Fruit fly (Drosophila melanogaster) whole organism, embryonic: Measurements from ENCODE around the gene P58IPK.

Experiments
- BEAF-32 ChIP-seq: fragments of 200-800 bp; sonication (Bioruptor generic); optimal IDR thresholded peaks from 3 replicates; lab custom pipeline; 2017; ENCODE audit warnings: missing biosample characterization, missing genetic modification characterization, mild to moderate bottlenecking, moderate library complexity, missing genetic modification reagents
- Bdp1 ChIP-seq: fragments of 200-800 bp; sonication (Bioruptor generic); optimal IDR thresholded peaks from 3 replicates; lab custom pipeline; 2016; ENCODE audit warnings: missing biosample characterization, missing genetic modification characterization
- CG10209 ChIP-seq: fragments of 200-800 bp; sonication (Bioruptor generic); optimal IDR thresholded peaks from 3 replicates; lab custom pipeline; 2017; ENCODE audit warnings: missing biosample characterization, mild to moderate bottlenecking, missing genetic modification characterization, missing genetic modification reagents
- CG10654 ChIP-seq: fragments of 200-800 bp; sonication (Bioruptor generic); optimal IDR thresholded peaks from 2 replicates; lab custom pipeline; 2016; ENCODE audit warnings: missing biosample characterization, missing genetic modification characterization
- CG11456 ChIP-seq: fragments of 200-800 bp; sonication (Bioruptor generic); IDR thresholded peaks from 3 replicates; pipeline ENCODE4 v1.3.6; 2022; ENCODE audit warnings: missing biosample characterization, missing genetic modification characterization
- CG14710 ChIP-seq: fragments of 200-800 bp; sonication (Bioruptor generic); optimal IDR thresholded peaks from 3 replicates; lab custom pipeline; 2019; ENCODE audit warnings: missing biosample characterization, mild to moderate bottlenecking, missing genetic modification characterization, moderate library complexity
- CG15601 ChIP-seq: fragments of 200-800 bp; sonication (Bioruptor generic); optimal IDR thresholded peaks from 3 replicates; lab custom pipeline; 2019; ENCODE audit warnings: missing biosample characterization, mild to moderate bottlenecking, missing genetic modification characterization, moderate library complexity
- CG16813 ChIP-seq: fragments of 200-800 bp; sonication (Bioruptor generic); IDR thresholded peaks from 3 replicates; pipeline ENCODE4 v1.3.6; 2022; ENCODE audit warnings: missing biosample characterization, missing genetic modification characterization; ENCODE audit not compliant: partially characterized antibody
- CG17361 ChIP-seq: fragments of 200-800 bp; sonication (Bioruptor generic); IDR thresholded peaks from 3 replicates; pipeline ENCODE4 v1.3.6; 2022; ENCODE audit warnings: missing biosample characterization, missing genetic modification characterization
- CG18619 ChIP-seq: fragments of 200-800 bp; sonication (Bioruptor generic); optimal IDR thresholded peaks from 3 replicates; lab custom pipeline; 2017; ENCODE audit warnings: missing biosample characterization, mild to moderate bottlenecking, missing genetic modification characterization
- CG2678 ChIP-seq: fragments of 200-800 bp; sonication (Bioruptor generic); optimal IDR thresholded peaks from 3 replicates; lab custom pipeline; 2019; ENCODE audit warnings: missing biosample characterization, mild to moderate bottlenecking, missing genetic modification characterization, moderate library complexity
- CG2712 ChIP-seq: fragments of 200-800 bp; optimal IDR thresholded peaks from 3 replicates; lab custom pipeline; 2019; ENCODE audit warnings: missing biosample characterization, mild to moderate bottlenecking, missing genetic modification characterization, moderate library complexity
- CG3065 ChIP-seq: fragments of 200-800 bp; sonication (Bioruptor generic); optimal IDR thresholded peaks from 2 replicates; lab custom pipeline; 2016; ENCODE audit warnings: missing biosample characterization, missing genetic modification characterization
- CG33213 ChIP-seq: fragments of 200-800 bp; sonication (Bioruptor generic); optimal IDR thresholded peaks from 3 replicates; lab custom pipeline; 2016; ENCODE audit warnings: missing biosample characterization, missing genetic modification characterization
- CG34224 ChIP-seq: fragments of 200-800 bp; sonication (Bioruptor generic); IDR thresholded peaks from 3 replicates; pipeline ENCODE4 v1.3.6; 2022; ENCODE audit warnings: missing biosample characterization, missing genetic modification characterization; ENCODE audit not compliant: partially characterized antibody
- CG4328 ChIP-seq: fragments of 200-800 bp; sonication (Bioruptor generic); optimal IDR thresholded peaks from 3 replicates; lab custom pipeline; 2017; ENCODE audit warnings: missing biosample characterization, missing genetic modification reagents, missing genetic modification characterization
- CG8388 ChIP-seq: fragments of 200-800 bp; sonication (Bioruptor generic); optimal IDR thresholded peaks from 2 replicates; lab custom pipeline; 2019; ENCODE audit warnings: missing biosample characterization, mild to moderate bottlenecking, missing genetic modification characterization, moderate library complexity
- CG9817 ChIP-seq: fragments of 200-800 bp; sonication (Bioruptor generic); optimal IDR thresholded peaks from 2 replicates; lab custom pipeline; 2018; ENCODE audit warnings: missing biosample characterization, mild to moderate bottlenecking, missing genetic modification characterization, moderate library complexity
- CkIIα-i1 ChIP-seq: fragments of 200-800 bp; sonication (Bioruptor generic); IDR thresholded peaks from 2 replicates; pipeline ENCODE4 v1.3.6; 2022; ENCODE audit warnings: missing biosample characterization, missing genetic modification characterization
- D19B ChIP-seq: fragments of 200-800 bp; sonication (Bioruptor generic); optimal IDR thresholded peaks from 2 replicates; lab custom pipeline; 2017; ENCODE audit warnings: missing biosample characterization, mild to moderate bottlenecking, missing genetic modification characterization
- Dbx ChIP-seq: fragments of 200-800 bp; sonication (Bioruptor generic); IDR thresholded peaks from 3 replicates; pipeline ENCODE4 v1.3.6; 2022; ENCODE audit warnings: missing biosample characterization, missing genetic modification characterization
- Dref ChIP-seq: fragments of 200-800 bp; sonication (Bioruptor generic); IDR thresholded peaks from 2 replicates; pipeline ENCODE4 v1.3.6; 2022; ENCODE audit warnings: missing biosample characterization, missing genetic modification characterization
- Hmr ChIP-seq: fragments of 200-800 bp; sonication (Bioruptor generic); optimal IDR thresholded peaks from 3 replicates; lab custom pipeline; 2017; ENCODE audit warnings: mild to moderate bottlenecking, missing biosample characterization, missing genetic modification reagents, missing genetic modification characterization
- Hsf ChIP-seq: fragments of 200-800 bp; sonication (Bioruptor generic); optimal IDR thresholded peaks from 3 replicates; lab custom pipeline; 2016; ENCODE audit warnings: missing biosample characterization, missing genetic modification characterization
- Lpt ChIP-seq: fragments of >200 bp; optimal IDR thresholded peaks from 2 replicates; lab custom pipeline; 2018; ENCODE audit warnings: missing biosample characterization, missing genetic modification characterization
- Max ChIP-seq: fragments of 200-800 bp; sonication (Bioruptor generic); optimal IDR thresholded peaks from 2 replicates; lab custom pipeline; 2016; ENCODE audit warnings: missing biosample characterization, mild to moderate bottlenecking, missing genetic modification characterization
- Sox100B ChIP-seq: fragments of 200-800 bp; sonication (Bioruptor generic); optimal IDR thresholded peaks from 3 replicates; lab custom pipeline; 2018; ENCODE audit warnings: missing biosample characterization, mild to moderate bottlenecking, missing genetic modification characterization
- Usf ChIP-seq: fragments of 200-800 bp; sonication (Bioruptor generic); optimal IDR thresholded peaks from 2 replicates; lab custom pipeline; 2017; ENCODE audit warnings: missing genotype, missing biosample characterization, missing genetic modification characterization
- YL-1 ChIP-seq: fragments of 200-800 bp; sonication (Bioruptor generic); optimal IDR thresholded peaks from 3 replicates; lab custom pipeline; 2017; ENCODE audit warnings: missing biosample characterization, mild to moderate bottlenecking, missing genetic modification characterization
- bab2 ChIP-seq: fragments of 200-800 bp; sonication (Bioruptor generic); optimal IDR thresholded peaks from 2 replicates; lab custom pipeline; 2016; ENCODE audit warnings: missing biosample characterization, missing genetic modification characterization
- chif ChIP-seq, 2 experiments: fragments of 200-800 bp; sonication (Bioruptor generic); optimal IDR thresholded peaks; 3 replicates each; lab custom pipeline; 2016; ENCODE audit warnings: missing biosample characterization in 2 of 2, missing genetic modification characterization in 2 of 2
- croc ChIP-seq: fragments of 200-800 bp; sonication (Bioruptor generic); conservative IDR thresholded peaks from 3 replicates; pipeline ENCODE4 v1.3.6; 2022; ENCODE audit warnings: missing biosample characterization, missing genetic modification characterization
- da ChIP-seq: fragments of 200-800 bp; sonication (Bioruptor generic); optimal IDR thresholded peaks from 2 replicates; lab custom pipeline; 2016; ENCODE audit warnings: missing biosample characterization, missing genetic modification characterization
- gfzf ChIP-seq: fragments of 200-800 bp; sonication (Bioruptor generic); optimal IDR thresholded peaks from 2 replicates; lab custom pipeline; 2016; ENCODE audit warnings: missing biosample characterization, mild to moderate bottlenecking, missing genetic modification characterization, moderate library complexity
- gt ChIP-seq: fragments of 200-800 bp; sonication (Bioruptor generic); IDR thresholded peaks from 2 replicates; pipeline ENCODE4 v1.3.6; 2022; ENCODE audit warnings: missing biosample characterization, missing genetic modification characterization
- hbn ChIP-seq: fragments of 200-800 bp; sonication (Bioruptor generic); IDR thresholded peaks from 2 replicates; pipeline ENCODE4 v1.3.6; 2022; ENCODE audit warnings: missing biosample characterization, missing genetic modification characterization; ENCODE audit not compliant: partially characterized antibody
- ind ChIP-seq: fragments of 200-800 bp; sonication (Bioruptor generic); optimal IDR thresholded peaks from 3 replicates; lab custom pipeline; 2016; ENCODE audit warnings: missing biosample characterization, missing genetic modification characterization
- kay ChIP-seq: fragments of 200-800 bp; sonication (Bioruptor generic); optimal IDR thresholded peaks from 2 replicates; lab custom pipeline; 2016; ENCODE audit warnings: missing biosample characterization, missing genetic modification characterization
- lmd ChIP-seq: fragments of 200-800 bp; sonication (Bioruptor generic); IDR thresholded peaks from 2 replicates; pipeline ENCODE4 v1.3.6; 2022; ENCODE audit warnings: missing biosample characterization, missing genetic modification characterization
- nmo ChIP-seq: fragments of 200-800 bp; sonication (Bioruptor generic); optimal IDR thresholded peaks from 2 replicates; lab custom pipeline; 2018; ENCODE audit warnings: missing biosample characterization, mild to moderate bottlenecking, missing genetic modification characterization, moderate library complexity
- org-1 ChIP-seq: fragments of 200-800 bp; sonication (Bioruptor generic); optimal IDR thresholded peaks from 2 replicates; lab custom pipeline; 2017; ENCODE audit warnings: missing biosample characterization, missing genetic modification characterization
- phol ChIP-seq: fragments of 200-800 bp; sonication (Bioruptor generic); optimal IDR thresholded peaks from 3 replicates; lab custom pipeline; 2018; ENCODE audit warnings: missing biosample characterization, mild to moderate bottlenecking, missing genetic modification characterization, moderate library complexity
- schlank ChIP-seq: fragments of 200-800 bp; sonication (Bioruptor generic); optimal IDR thresholded peaks from 2 replicates; lab custom pipeline; 2018; ENCODE audit warnings: missing biosample characterization, mild to moderate bottlenecking, missing genetic modification characterization
- seq ChIP-seq: fragments of 200-800 bp; sonication (Bioruptor generic); IDR thresholded peaks from 2 replicates; pipeline ENCODE4 v1.3.6; 2022; ENCODE audit warnings: missing biosample characterization, missing genetic modification characterization
- slbo ChIP-seq: fragments of 200-800 bp; sonication (Bioruptor generic); IDR thresholded peaks from 2 replicates; pipeline ENCODE4 v1.3.6; 2022; ENCODE audit warnings: missing biosample characterization, missing genetic modification characterization
- tgo ChIP-seq: fragments of 200-800 bp; sonication (Bioruptor generic); IDR thresholded peaks from 3 replicates; pipeline ENCODE4 v1.3.6; 2022; ENCODE audit warnings: missing biosample characterization, missing genetic modification characterization
- vnd ChIP-seq: fragments of 200-800 bp; sonication (Bioruptor generic); IDR thresholded peaks from 3 replicates; pipeline ENCODE4 v1.3.6; 2022; ENCODE audit warnings: missing biosample characterization, missing genetic modification characterization; ENCODE audit not compliant: partially characterized antibody
- zf30C ChIP-seq: fragments of 200-800 bp; sonication (Bioruptor generic); optimal IDR thresholded peaks from 3 replicates; lab custom pipeline; 2018; ENCODE audit warnings: missing biosample characterization, mild to moderate bottlenecking, missing genetic modification characterization
- zfh2 ChIP-seq: fragments of 200-800 bp; sonication (Bioruptor generic); optimal IDR thresholded peaks from 2 replicates; lab custom pipeline; 2016; ENCODE audit warnings: missing biosample characterization, missing genetic modification characterization

Gene P58IPK

DNA sequence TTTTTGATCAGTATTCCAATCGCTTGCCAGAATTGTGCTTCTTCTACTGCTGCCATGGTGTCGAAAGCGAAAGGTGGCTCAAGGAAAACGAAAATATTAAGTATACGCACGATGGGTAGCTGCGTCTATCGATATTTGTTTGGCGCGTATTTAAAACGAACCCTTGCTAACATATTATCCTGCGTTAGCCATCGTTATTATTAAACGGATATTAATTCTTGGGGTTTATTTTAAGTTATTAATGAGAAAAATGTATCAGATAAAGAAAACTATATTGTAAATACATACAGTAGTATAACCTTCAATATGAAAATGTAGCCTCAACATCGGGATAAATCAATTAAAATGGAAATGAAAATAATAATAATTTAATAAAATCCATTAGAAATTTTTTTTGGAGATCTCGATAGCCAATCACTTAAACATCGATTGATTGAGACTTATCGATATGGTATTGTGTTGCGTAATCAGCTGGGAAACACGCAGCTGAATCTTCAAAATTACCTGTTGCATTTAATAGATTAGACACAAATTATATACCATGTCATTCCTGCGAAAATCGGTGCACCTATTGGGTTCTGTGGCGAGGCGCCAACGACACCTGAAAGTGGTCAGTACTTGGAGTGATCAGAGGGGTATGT, 31.3 kb upstream of the P58IPK start, which contains the start of the genes CG9386 and BckdhA (continued):
- TF ChIP-seq Usf (GFP tag; lab: Kevin White, UChicago) (no peak), phol (tag; lab: Kevin White, UChicago) (peak; percentile 60), CG9817 (tag; lab: Kevin White, UChicago) (peak; percentile 63), lmd (GFP tag; lab: Robert Waterston, UW) (peak; percentile 48; the same call in 1 of the 2 replicates), croc (GFP tag; lab: Robert Waterston, UW) (no peak), BEAF-32 (GFP tag; lab: Kevin White, UChicago) (peak; percentile 84), zf30C (GFP tag; lab: Kevin White, UChicago) (no peak), Hsf (GFP tag; lab: Kevin White, UChicago) (peak; percentile 59), Lpt (GFP tag; lab: Kevin White, UChicago) (no peak), CG10209 (GFP tag; lab: Kevin White, UChicago) (peak; percentile 32), vnd (GFP tag; lab: Robert Waterston, UW) (peak; percentile 64), schlank (no peak), YL-1 (GFP tag; lab: Kevin White, UChicago) (peak; percentile 62), hbn (GFP tag; lab: Robert Waterston, UW) (peak; percentile 71), Dref (GFP tag; lab: Robert Waterston, UW) (peak; percentile 70), Bdp1 (peak; percentile 23), CG34224 (GFP tag; lab: Robert Waterston, UW) (peak; percentile 60), CkIIα-i1 (GFP tag; lab: Robert Waterston, UW) (no peak), seq (GFP tag; lab: Robert Waterston, UW) (no peak), CG10654 (GFP tag; lab: Kevin White, UChicago) (peak; percentile 45), CG18619 (GFP tag; lab: Kevin White, UChicago) (peak; percentile 32), CG11456 (peak; percentile 57; the same call in 2 of the 3 replicates), ind (GFP tag; lab: Kevin White, UChicago) (peak; percentile 52), CG2712 (peak; percentile 64), Hmr (GFP tag; lab: Kevin White, UChicago) (peak; percentile 42), chif (GFP tag; optimal IDR thresholded peaks at IDR 0.05; lab: Kevin White, UChicago) (peak in 1 of 2 experiments; percentile 40), CG14710 (tag; lab: Kevin White, UChicago) (peak; percentile 66), CG4328 (GFP tag; lab: Kevin White, UChicago) (peak; percentile 52), CG3065 (no peak), Max (peak; percentile 60), zfh2 (peak; percentile 58), gfzf (no peak), da (GFP tag; lab: Kevin White, UChicago) (no peak), kay (GFP tag; lab: Kevin White, UChicago) (peak; percentile 11), gt (no peak), slbo (GFP tag; lab: Robert Waterston, UW) (peak; percentile 71), CG15601 (tag; lab: Kevin White, UChicago) (peak; percentile 38), bab2 (GFP tag; lab: Kevin White, UChicago) (peak; percentile 65), CG8388 (GFP tag; lab: Kevin White, UChicago) (peak; percentile 5), org-1 (no peak), tgo (GFP tag; lab: Robert Waterston, UW) (peak; percentile 39; the same call in 1 of the 3 replicates), nmo (GFP tag; lab: Kevin White, UChicago) (peak; percentile 66), CG16813 (peak; percentile 70), Dbx (peak; percentile 53; the same call in 2 of the 3 replicates), D19B (GFP tag; lab: Kevin White, UChicago) (peak; percentile 35), Sox100B (GFP tag; lab: Kevin White, UChicago) (no peak), CG33213 (GFP tag; lab: Kevin White, UChicago) (peak; percentile 17), CG17361 (peak; percentile 74; the same call in 2 of the 3 replicates), CG2678 (tag; lab: Kevin White, UChicago) (peak; percentile 63)
